Worm (Caenorhabditis elegans) whole organism, L4 larva: ENCODE results near the gene his-24.

Experiments used
- D1046.2 ChIP-seq: fragments of 200-800 bp; sonication (Bioruptor generic); IDR thresholded peaks from 2 replicates; pipeline ENCODE4 v1.3.6; 2022; ENCODE audit warnings: missing genetic modification characterization, missing compliant biosample characterization
- F10B5.3 ChIP-seq: sonication (generic microtip); optimal IDR thresholded peaks from 2 replicates; lab custom pipeline; 2016; ENCODE audit warnings: mild to moderate bottlenecking, missing genetic modification characterization, missing compliant biosample characterization
- F37D6.2 ChIP-seq: sonication (generic microtip); optimal IDR thresholded peaks from 2 replicates; lab custom pipeline; 2016; ENCODE audit warnings: mild to moderate bottlenecking, missing genetic modification characterization, missing compliant biosample characterization
- F49E8.2 ChIP-seq: sonication (generic microtip); optimal IDR thresholded peaks from 2 replicates; lab custom pipeline; 2016; ENCODE audit warnings: missing compliant biosample characterization, mild to moderate bottlenecking, missing genetic modification characterization, borderline replicate concordance
- T26A8.4 ChIP-seq: fragments of 200-800 bp; sonication (Bioruptor generic); IDR thresholded peaks from 2 replicates; pipeline ENCODE4 v1.3.6; 2022; ENCODE audit warnings: missing genetic modification characterization, missing compliant biosample characterization
- Y48G9A.11 ChIP-seq: fragments of 200-800 bp; sonication (Bioruptor generic); IDR thresholded peaks from 2 replicates; pipeline ENCODE4 v1.3.6; 2022; ENCODE audit warnings: missing genetic modification reagents, missing genetic modification characterization, missing compliant biosample characterization
- Y5F2A.4 ChIP-seq: fragments of 200-800 bp; sonication (Bioruptor generic); optimal IDR thresholded peaks from 2 replicates; lab custom pipeline; 2018; ENCODE audit warnings: mild to moderate bottlenecking, missing genetic modification characterization, missing compliant biosample characterization
- Y75B8A.6 ChIP-seq: fragments of 200-800 bp; sonication (Bioruptor generic); IDR thresholded peaks from 2 replicates; pipeline ENCODE4 v1.3.6; 2022; ENCODE audit warnings: missing genetic modification reagents, missing genetic modification characterization, missing compliant biosample characterization
- ZK337.2 ChIP-seq: fragments of 200-800 bp; sonication (Bioruptor generic); IDR thresholded peaks from 2 replicates; pipeline ENCODE4 v1.3.6; 2022; ENCODE audit warnings: missing genetic modification reagents, missing genetic modification characterization, missing compliant biosample characterization
- ZK546.5 ChIP-seq, 2 experiments: sonication (generic microtip); optimal IDR thresholded peaks; 2 replicates each; lab custom pipeline; 2017; ENCODE audit warnings: missing biosample characterization in 2 of 2, missing genetic modification characterization in 2 of 2
- ama-1 ChIP-seq: fragments of 150-350 bp; optimal IDR thresholded peaks from 2 replicates; lab custom pipeline; 2014; ENCODE audit warnings: inconsistent platforms, mixed read lengths
- ceh-20 ChIP-seq: fragments of 200-800 bp; sonication (Bioruptor generic); IDR thresholded peaks from 2 replicates; pipeline ENCODE4 v1.3.6; 2022; ENCODE audit warnings: missing genetic modification reagents, missing genetic modification characterization, missing compliant biosample characterization
- ceh-82 ChIP-seq: sonication (generic microtip); optimal IDR thresholded peaks from 2 replicates; lab custom pipeline; 2017; ENCODE audit warnings: missing biosample characterization, missing genetic modification characterization
- cey-2 ChIP-seq: sonication (generic microtip); optimal IDR thresholded peaks from 3 replicates; lab custom pipeline; 2017; ENCODE audit warnings: missing genetic modification characterization, mild to moderate bottlenecking, missing compliant biosample characterization, antibody characterized with exemption, borderline replicate concordance; ENCODE audit not compliant: insufficient read depth
- daf-12 ChIP-seq: fragments of 150-350 bp; optimal IDR thresholded peaks from 2 replicates; lab custom pipeline; 2014; ENCODE audit warnings: missing biosample characterization, missing genetic modification reagents, missing genetic modification characterization
- daf-19 ChIP-seq: fragments of 200-800 bp; sonication (Bioruptor generic); conservative IDR thresholded peaks from 2 replicates; pipeline ENCODE4 v1.3.6; 2022; ENCODE audit warnings: missing genetic modification characterization, missing compliant biosample characterization
- dmd-8 ChIP-seq: fragments of 200-800 bp; sonication (Bioruptor generic); IDR thresholded peaks from 2 replicates; pipeline ENCODE4 v1.3.6; 2022; ENCODE audit warnings: missing genetic modification characterization, missing compliant biosample characterization
- dmd-9 ChIP-seq: fragments of 200-800 bp; sonication (Bioruptor generic); IDR thresholded peaks from 2 replicates; pipeline ENCODE4 v1.3.6; 2022; ENCODE audit warnings: missing genetic modification reagents, missing genetic modification characterization, missing compliant biosample characterization
- duxl-1 ChIP-seq: sonication (generic microtip); optimal IDR thresholded peaks from 2 replicates; lab custom pipeline; 2016; ENCODE audit warnings: mild to moderate bottlenecking, missing genetic modification characterization, moderate library complexity, missing compliant biosample characterization; ENCODE audit not compliant: poor library complexity
- dve-1 ChIP-seq: sonication (generic microtip); optimal IDR thresholded peaks from 2 replicates; lab custom pipeline; 2017; ENCODE audit warnings: antibody characterized with exemption, mild to moderate bottlenecking, missing genetic modification characterization, missing compliant biosample characterization; ENCODE audit not compliant: insufficient read depth
- fos-1 ChIP-seq: fragments of 150-350 bp; optimal IDR thresholded peaks from 2 replicates; lab custom pipeline; 2014; ENCODE audit warnings: missing biosample characterization, missing genetic modification characterization
- hlh-30 ChIP-seq: sonication (generic microtip); optimal IDR thresholded peaks from 2 replicates; lab custom pipeline; 2017; ENCODE audit warnings: antibody characterized with exemption, mild to moderate bottlenecking, missing genetic modification characterization, missing compliant biosample characterization; ENCODE audit not compliant: insufficient read depth
- hmg-1.1 ChIP-seq: fragments of 200-800 bp; sonication (Bioruptor generic); IDR thresholded peaks from 2 replicates; pipeline ENCODE4 v1.3.6; 2022; ENCODE audit warnings: missing genetic modification reagents, missing genetic modification characterization, missing compliant biosample characterization
- lin-15B ChIP-seq: fragments of 150-350 bp; sonication (generic microtip); optimal IDR thresholded peaks from 3 replicates; lab custom pipeline; 2014; ENCODE audit warnings: missing biosample characterization, missing genetic modification characterization
- lin-39 ChIP-seq: fragments of 150-350 bp; optimal IDR thresholded peaks from 2 replicates; lab custom pipeline; 2014; ENCODE audit warnings: missing biosample characterization, missing genetic modification reagents, missing genetic modification characterization
- lir-3 ChIP-seq: sonication (generic microtip); optimal IDR thresholded peaks from 2 replicates; lab custom pipeline; 2016; ENCODE audit warnings: mild to moderate bottlenecking, missing genetic modification characterization, missing compliant biosample characterization
- lsy-2 ChIP-seq, 2 experiments: fragments of 150-350 bp in 1 of 2; sonication (generic microtip) in 1 of 2; optimal IDR thresholded peaks; 2 replicates each; lab custom pipeline; 2014 to 2017; ENCODE audit warnings: missing biosample characterization in 2 of 2, missing genetic modification characterization in 2 of 2
- mdl-1 ChIP-seq, 2 experiments: fragments of 150-350 bp in 1 of 2; sonication (generic microtip) in 1 of 2; optimal IDR thresholded peaks; 2 replicates each; lab custom pipeline; 2014 to 2017; ENCODE audit warnings: missing biosample characterization in 2 of 2, missing genetic modification characterization in 2 of 2
- mdt-29 ChIP-seq: fragments of 200-800 bp; sonication (Bioruptor generic); IDR thresholded peaks from 2 replicates; pipeline ENCODE4 v1.3.6; 2022; ENCODE audit warnings: missing genetic modification reagents, missing genetic modification characterization, missing compliant biosample characterization
- mes-2 ChIP-seq: sonication (generic microtip); optimal IDR thresholded peaks from 2 replicates; lab custom pipeline; 2016; ENCODE audit warnings: missing genotype, mild to moderate bottlenecking, missing genetic modification characterization, missing compliant biosample characterization; ENCODE audit not compliant: poor library complexity, severe bottlenecking
- mxl-3 ChIP-seq: fragments of 200-800 bp; sonication (Bioruptor generic); optimal IDR thresholded peaks from 2 replicates; lab custom pipeline; 2018; ENCODE audit warnings: mild to moderate bottlenecking, missing genetic modification characterization, missing compliant biosample characterization
- nhr-10 ChIP-seq: fragments of 150-350 bp; optimal IDR thresholded peaks from 2 replicates; lab custom pipeline; 2014; ENCODE audit warnings: missing biosample characterization, missing genetic modification characterization
- nhr-102 ChIP-seq: sonication (generic microtip); optimal IDR thresholded peaks from 2 replicates; lab custom pipeline; 2016; ENCODE audit warnings: mild to moderate bottlenecking, missing genetic modification characterization, moderate library complexity, missing compliant biosample characterization
- nhr-11 ChIP-seq: fragments of 150-350 bp; optimal IDR thresholded peaks from 2 replicates; lab custom pipeline; 2014; ENCODE audit warnings: missing biosample characterization, missing genetic modification characterization
- nhr-237 ChIP-seq: sonication (generic microtip); optimal IDR thresholded peaks from 2 replicates; lab custom pipeline; 2017; ENCODE audit warnings: missing biosample characterization, missing genetic modification characterization
- nhr-25 ChIP-seq: sonication (generic microtip); optimal IDR thresholded peaks from 2 replicates; lab custom pipeline; 2017; ENCODE audit warnings: missing genetic modification characterization, mild to moderate bottlenecking, missing compliant biosample characterization, antibody characterized with exemption, moderate library complexity, borderline replicate concordance; ENCODE audit not compliant: insufficient read depth
- nhr-41 ChIP-seq: fragments of 200-800 bp; sonication (Bioruptor generic); IDR thresholded peaks from 2 replicates; pipeline ENCODE4 v1.3.6; 2022; ENCODE audit warnings: missing genetic modification reagents, missing genetic modification characterization, missing compliant biosample characterization
- nhr-77 ChIP-seq: fragments of 150-350 bp; optimal IDR thresholded peaks from 2 replicates; lab custom pipeline; 2014; ENCODE audit warnings: missing biosample characterization, missing genetic modification characterization
- php-3 ChIP-seq: fragments of 200-800 bp; sonication (Bioruptor generic); IDR thresholded peaks from 2 replicates; pipeline ENCODE4 v1.3.6; 2022; ENCODE audit warnings: missing genetic modification reagents, missing genetic modification characterization, missing compliant biosample characterization
- pqm-1 ChIP-seq: sonication (generic microtip); optimal IDR thresholded peaks from 2 replicates; lab custom pipeline; 2017; ENCODE audit warnings: missing biosample characterization, missing genetic modification characterization
- saeg-2 ChIP-seq: fragments of 200-800 bp; sonication (Bioruptor generic); IDR thresholded peaks from 2 replicates; pipeline ENCODE4 v1.3.6; 2022; ENCODE audit warnings: missing genetic modification reagents, missing genetic modification characterization, missing compliant biosample characterization
- sdz-12 ChIP-seq: fragments of 200-800 bp; sonication (Bioruptor generic); optimal IDR thresholded peaks from 2 replicates; lab custom pipeline; 2018; ENCODE audit warnings: mild to moderate bottlenecking, missing genetic modification characterization, missing compliant biosample characterization
- set-16 ChIP-seq: fragments of 200-800 bp; sonication (Bioruptor generic); IDR thresholded peaks from 2 replicates; pipeline ENCODE4 v1.3.6; 2022; ENCODE audit warnings: missing genetic modification reagents, missing genetic modification characterization, missing compliant biosample characterization
- snpc-4 ChIP-seq: fragments of 150-350 bp; optimal IDR thresholded peaks from 2 replicates; lab custom pipeline; 2014; ENCODE audit warnings: missing biosample characterization, missing genetic modification characterization
- spr-1 ChIP-seq: sonication (generic microtip); optimal IDR thresholded peaks from 2 replicates; lab custom pipeline; 2016; ENCODE audit warnings: mild to moderate bottlenecking, missing genetic modification characterization, missing compliant biosample characterization
- tra-1 ChIP-seq: fragments of 200-800 bp; sonication (Bioruptor generic); IDR thresholded peaks from 2 replicates; pipeline ENCODE4 v1.3.6; 2022; ENCODE audit warnings: missing genetic modification reagents, missing genetic modification characterization, missing compliant biosample characterization
- vab-7 ChIP-seq: fragments of 200-800 bp; sonication (Bioruptor generic); IDR thresholded peaks from 2 replicates; pipeline ENCODE4 v1.3.6; 2022; ENCODE audit warnings: missing genetic modification reagents, missing genetic modification characterization, missing compliant biosample characterization
- zag-1 ChIP-seq: fragments of 150-350 bp; optimal IDR thresholded peaks from 2 replicates; lab custom pipeline; 2014; ENCODE audit warnings: missing biosample characterization, missing genetic modification characterization
- zfp-3 ChIP-seq: fragments of 200-800 bp; sonication (Bioruptor generic); conservative IDR thresholded peaks from 2 replicates; pipeline ENCODE4 v1.3.6; 2022; ENCODE audit warnings: missing genetic modification reagents, missing genetic modification characterization, missing compliant biosample characterization
- ztf-11 ChIP-seq: fragments of 150-350 bp; optimal IDR thresholded peaks from 2 replicates; lab custom pipeline; 2014; ENCODE audit warnings: missing biosample characterization, missing genetic modification characterization

his-24 gene

DNA sequence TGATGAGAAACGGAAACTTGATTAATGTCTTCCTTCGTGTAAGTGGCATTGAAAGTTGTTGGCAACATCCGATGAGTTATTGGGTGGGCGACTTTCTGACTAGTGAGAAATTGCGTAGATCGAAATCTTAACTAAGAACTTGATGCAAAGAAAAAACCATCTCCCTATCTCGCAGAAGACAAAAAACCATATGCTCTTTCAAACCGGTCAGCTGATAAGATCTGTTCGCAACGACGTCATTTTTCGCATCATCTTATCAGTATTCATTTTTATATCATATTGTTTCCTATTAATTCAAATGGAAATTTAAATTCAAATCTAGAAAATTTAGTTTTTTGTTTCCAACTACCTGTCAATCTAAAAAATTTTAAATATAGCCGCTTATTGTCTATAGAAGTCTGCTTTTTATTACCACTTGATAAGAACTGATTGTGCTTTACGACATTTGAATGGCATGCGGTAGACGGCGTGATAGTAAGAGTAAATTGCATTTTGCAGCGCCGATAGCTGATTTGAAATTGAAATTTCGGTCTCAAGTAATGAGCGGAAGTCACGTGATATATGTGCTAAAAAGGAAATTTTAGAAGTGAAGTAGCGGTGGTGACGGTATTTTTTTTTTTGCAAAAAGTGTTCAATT is 10.6 kb downstream of the his-24 start (continued):
- TF ChIP-seq hmg-1.1 (GFP tag; lab: Robert Waterston, UW), result no peak
- TF ChIP-seq vab-7, result no peak
- no peak for TF ChIP-seq mxl-3 (GFP tag; lab: Kevin White, UChicago)
- TF ChIP-seq F37D6.2 (tag; lab: Kevin White, UChicago), result no peak
- peak; percentile 95 for TF ChIP-seq dve-1 (tag; lab: Kevin White, UChicago)
- TF ChIP-seq ceh-20 (GFP tag; lab: Robert Waterston, UW), result 0 out of 2 replicates have a peak, but pooled peaks have one; percentile 9
- peak in 1 of 2 experiments; percentile 5 for TF ChIP-seq lsy-2 (tag; optimal IDR thresholded peaks at IDR 0.05; lab: Kevin White, UChicago)
- no peak for TF ChIP-seq Y48G9A.11 (GFP tag; lab: Robert Waterston, UW)
- no peak for TF ChIP-seq zag-1 (tag; lab: Kevin White, UChicago)
- TF ChIP-seq nhr-237 (tag; lab: Kevin White, UChicago), result no peak
- TF ChIP-seq ZK337.2 (GFP tag; lab: Robert Waterston, UW), result no peak
- TF ChIP-seq F49E8.2, result no peak
- no peak for TF ChIP-seq spr-1
- peak; percentile 99 for TF ChIP-seq php-3 (GFP tag; lab: Robert Waterston, UW)
- no peak for TF ChIP-seq lir-3 (tag; lab: Kevin White, UChicago)
- TF ChIP-seq ama-1 (lab: Kevin White, UChicago), result no peak
- no peak for TF ChIP-seq dmd-8 (GFP tag; lab: Robert Waterston, UW)
- TF ChIP-seq nhr-11, result no peak
- no peak for TF ChIP-seq nhr-41 (GFP tag; lab: Robert Waterston, UW)
- no peak for TF ChIP-seq daf-19 (GFP tag; lab: Robert Waterston, UW)
- TF ChIP-seq T26A8.4 (GFP tag; lab: Robert Waterston, UW), result no peak
- no peak for TF ChIP-seq lin-15B (tag; lab: Kevin White, UChicago)
- TF ChIP-seq sdz-12 (GFP tag; lab: Kevin White, UChicago), result no peak
- no peak for TF ChIP-seq ceh-82 (tag; lab: Kevin White, UChicago)
- peak; percentile 99 for TF ChIP-seq tra-1 (GFP tag; lab: Robert Waterston, UW)
- no peak for TF ChIP-seq zfp-3 (GFP tag; lab: Robert Waterston, UW)
- peak; percentile 79 for TF ChIP-seq nhr-77 (tag; lab: Kevin White, UChicago)
- TF ChIP-seq D1046.2 (GFP tag; lab: Robert Waterston, UW), result no peak
- TF ChIP-seq mdt-29 (GFP tag; lab: Robert Waterston, UW), result no peak
- TF ChIP-seq set-16, result no peak
- peak; percentile 94 for TF ChIP-seq nhr-102 (tag; lab: Kevin White, UChicago)
- peak in 1 of 2 experiments; percentile 62 for TF ChIP-seq mdl-1 (tag; optimal IDR thresholded peaks at IDR 0.05; lab: Kevin White, UChicago)
- TF ChIP-seq pqm-1 (tag; lab: Kevin White, UChicago), result peak; percentile 69
- no peak for TF ChIP-seq Y5F2A.4 (GFP tag; lab: Kevin White, UChicago)
- no peak for TF ChIP-seq snpc-4 (tag; lab: Kevin White, UChicago)
- TF ChIP-seq hlh-30 (tag; lab: Kevin White, UChicago), result peak; percentile 24
- TF ChIP-seq ZK546.5 (tag; optimal IDR thresholded peaks at IDR 0.05; lab: Kevin White, UChicago), result no peak
- no peak for TF ChIP-seq duxl-1 (tag; lab: Kevin White, UChicago)
- no peak for TF ChIP-seq mes-2 (tag; lab: Kevin White, UChicago)
- no peak for TF ChIP-seq fos-1
- no peak for TF ChIP-seq ztf-11 (tag; lab: Kevin White, UChicago)
- TF ChIP-seq saeg-2 (GFP tag; lab: Robert Waterston, UW), result peak; percentile 88
- no peak for TF ChIP-seq daf-12
- no peak for TF ChIP-seq F10B5.3 (tag; lab: Kevin White, UChicago)
- no peak for TF ChIP-seq dmd-9 (GFP tag; lab: Robert Waterston, UW)
- TF ChIP-seq Y75B8A.6 (GFP tag; lab: Robert Waterston, UW), result peak; percentile 51; the same call in 1 of the 2 replicates
- TF ChIP-seq nhr-10 (tag; lab: Kevin White, UChicago), result no peak
- no peak for TF ChIP-seq nhr-25 (tag; lab: Kevin White, UChicago)
- no peak for TF ChIP-seq cey-2 (tag; lab: Kevin White, UChicago)
- TF ChIP-seq lin-39 (tag; lab: Kevin White, UChicago), result no peak
